Worm (Caenorhabditis elegans) whole organism, L2 larva: Measurements from ENCODE around the gene E01G4.3.

Experiments used
- C34F6.9 ChIP-seq: fragments of 150-350 bp; optimal IDR thresholded peaks from 2 replicates; lab custom pipeline; 2014; ENCODE audit warnings: missing biosample characterization, missing genetic modification characterization
- F13H6.1 ChIP-seq: sonication (generic microtip); optimal IDR thresholded peaks from 2 replicates; lab custom pipeline; 2016; ENCODE audit warnings: missing genetic modification characterization, missing compliant biosample characterization
- R02D3.7 ChIP-seq: fragments of 150-350 bp; optimal IDR thresholded peaks from 2 replicates; lab custom pipeline; 2014; ENCODE audit warnings: missing biosample characterization, missing genetic modification characterization
- Y55F3AM.14 ChIP-seq: fragments of 200-800 bp; sonication (Bioruptor generic); optimal IDR thresholded peaks from 2 replicates; lab custom pipeline; 2018; ENCODE audit warnings: mild to moderate bottlenecking, missing genetic modification characterization, missing compliant biosample characterization
- alr-1 ChIP-seq: fragments of 150-350 bp; optimal IDR thresholded peaks from 2 replicates; lab custom pipeline; 2014; ENCODE audit warnings: missing biosample characterization, missing genetic modification characterization
- aly-2 ChIP-seq: fragments of 150-350 bp; optimal IDR thresholded peaks from 2 replicates; lab custom pipeline; 2014; ENCODE audit warnings: missing biosample characterization, missing genetic modification characterization
- ama-1 ChIP-seq: fragments of 150-350 bp; optimal IDR thresholded peaks from 2 replicates; lab custom pipeline; 2018; ENCODE audit warnings: inconsistent platforms
- ceh-16 ChIP-seq: fragments of 150-350 bp; optimal IDR thresholded peaks from 2 replicates; lab custom pipeline; 2014; ENCODE audit warnings: missing biosample characterization, missing genetic modification characterization
- ceh-82 ChIP-seq: fragments of 150-350 bp; optimal IDR thresholded peaks from 2 replicates; lab custom pipeline; 2014; ENCODE audit warnings: missing biosample characterization, missing genetic modification characterization
- crh-2 ChIP-seq: sonication (generic microtip); optimal IDR thresholded peaks from 2 replicates; lab custom pipeline; 2017; ENCODE audit warnings: missing biosample characterization, missing genetic modification characterization
- dmd-4 ChIP-seq: sonication (generic microtip); optimal IDR thresholded peaks from 2 replicates; lab custom pipeline; 2017; ENCODE audit warnings: missing biosample characterization, missing genetic modification characterization
- egl-27 ChIP-seq: sonication (generic microtip); optimal IDR thresholded peaks from 3 replicates; lab custom pipeline; 2017; ENCODE audit warnings: missing biosample characterization, missing genetic modification reagents, missing genetic modification characterization
- elt-1 ChIP-seq: fragments of 150-350 bp; optimal IDR thresholded peaks from 2 replicates; lab custom pipeline; 2014; ENCODE audit warnings: missing biosample characterization, missing genetic modification characterization
- elt-3 ChIP-seq: sonication (generic microtip); optimal IDR thresholded peaks from 2 replicates; lab custom pipeline; 2017; ENCODE audit warnings: missing biosample characterization, missing genetic modification characterization
- fos-1 ChIP-seq: fragments of 150-350 bp; optimal IDR thresholded peaks from 2 replicates; lab custom pipeline; 2014; ENCODE audit warnings: missing biosample characterization, missing genetic modification characterization
- gmeb-1 ChIP-seq: fragments of 150-350 bp; optimal IDR thresholded peaks from 2 replicates; lab custom pipeline; 2014; ENCODE audit warnings: missing biosample characterization, missing genetic modification characterization
- lin-11 ChIP-seq: fragments of 150-350 bp; sonication (generic microtip); optimal IDR thresholded peaks from 2 replicates; lab custom pipeline; 2014; ENCODE audit warnings: missing biosample characterization, missing genetic modification characterization, inconsistent platforms, mixed read lengths
- lsy-2 ChIP-seq, 2 experiments: fragments of 150-350 bp in 1 of 2; sonication (generic microtip) in 1 of 2; optimal IDR thresholded peaks; 2 replicates each; lab custom pipeline; 2014 to 2017; ENCODE audit warnings: missing biosample characterization in 2 of 2, missing genetic modification characterization in 2 of 2
- mab-5 ChIP-seq: fragments of 150-350 bp; optimal IDR thresholded peaks from 2 replicates; lab custom pipeline; 2014; ENCODE audit warnings: missing biosample characterization, missing genetic modification characterization
- mbf-1 ChIP-seq: sonication (generic microtip); optimal IDR thresholded peaks from 2 replicates; lab custom pipeline; 2017; ENCODE audit warnings: missing biosample characterization, missing genetic modification characterization
- nhr-10 ChIP-seq: sonication (generic microtip); optimal IDR thresholded peaks from 2 replicates; lab custom pipeline; 2017; ENCODE audit warnings: missing biosample characterization, missing genetic modification characterization
- nhr-11 ChIP-seq: fragments of 150-350 bp; optimal IDR thresholded peaks from 2 replicates; lab custom pipeline; 2014; ENCODE audit warnings: missing biosample characterization, missing genetic modification characterization
- nhr-12 ChIP-seq: fragments of 150-350 bp; optimal IDR thresholded peaks from 2 replicates; lab custom pipeline; 2014; ENCODE audit warnings: missing biosample characterization, missing genetic modification characterization
- nhr-129 ChIP-seq: fragments of 150-350 bp; optimal IDR thresholded peaks from 2 replicates; lab custom pipeline; 2014; ENCODE audit warnings: missing biosample characterization, missing genetic modification characterization
- nhr-23 ChIP-seq: fragments of 150-350 bp; optimal IDR thresholded peaks from 2 replicates; lab custom pipeline; 2014; ENCODE audit warnings: missing biosample characterization, missing genetic modification reagents, missing genetic modification characterization
- nhr-25 ChIP-seq: fragments of 150-350 bp; sonication (generic microtip); optimal IDR thresholded peaks from 3 replicates; lab custom pipeline; 2014; ENCODE audit warnings: missing biosample characterization, missing genetic modification characterization
- nhr-6 ChIP-seq: fragments of 150-350 bp; optimal IDR thresholded peaks from 2 replicates; lab custom pipeline; 2014; ENCODE audit warnings: missing biosample characterization, missing genetic modification characterization
- nhr-77 ChIP-seq: fragments of 150-350 bp; optimal IDR thresholded peaks from 2 replicates; lab custom pipeline; 2014; ENCODE audit warnings: missing biosample characterization, missing genetic modification characterization
- peb-1 ChIP-seq: fragments of 150-350 bp; optimal IDR thresholded peaks from 2 replicates; lab custom pipeline; 2014; ENCODE audit warnings: missing biosample characterization, missing genetic modification characterization
- sem-4 ChIP-seq: fragments of 150-350 bp; optimal IDR thresholded peaks from 2 replicates; lab custom pipeline; 2014; ENCODE audit warnings: missing biosample characterization, missing genetic modification reagents, missing genetic modification characterization
- skn-1 ChIP-seq: sonication (generic microtip); optimal IDR thresholded peaks from 2 replicates; lab custom pipeline; 2017; ENCODE audit warnings: missing biosample characterization, missing genetic modification characterization
- sma-9 ChIP-seq, 2 experiments: fragments of 150-350 bp in 1 of 2; sonication (generic microtip) in 1 of 2; optimal IDR thresholded peaks; 2 replicates each; lab custom pipeline; 2014 to 2016; ENCODE audit warnings: missing genetic modification characterization in 2 of 2, mild to moderate bottlenecking in 1 of 2, missing biosample characterization in 1 of 2, missing compliant biosample characterization in 1 of 2, missing genetic modification reagents in 1 of 2, moderate library complexity in 1 of 2
- unc-55 ChIP-seq: fragments of 150-350 bp; sonication (generic microtip); optimal IDR thresholded peaks from 3 replicates; lab custom pipeline; 2014; ENCODE audit warnings: missing biosample characterization, missing genetic modification reagents, missing genetic modification characterization
- unc-62 ChIP-seq: fragments of 150-350 bp; optimal IDR thresholded peaks from 2 replicates; lab custom pipeline; 2014; ENCODE audit warnings: missing biosample characterization, missing genetic modification reagents, missing genetic modification characterization
- zag-1 ChIP-seq: fragments of 150-350 bp; optimal IDR thresholded peaks from 2 replicates; lab custom pipeline; 2014; ENCODE audit warnings: missing biosample characterization, missing genetic modification characterization
- ztf-1 ChIP-seq: fragments of 200-800 bp; sonication (Bioruptor generic); conservative IDR thresholded peaks from 2 replicates; pipeline ENCODE4 v1.3.6; 2022; ENCODE audit warnings: missing genetic modification characterization, missing compliant biosample characterization
- ztf-11 ChIP-seq: sonication (generic microtip); optimal IDR thresholded peaks from 2 replicates; lab custom pipeline; 2017; ENCODE audit warnings: missing biosample characterization, missing genetic modification characterization
- ztf-4 ChIP-seq: fragments of 150-350 bp; optimal IDR thresholded peaks from 2 replicates; lab custom pipeline; 2014; ENCODE audit warnings: missing biosample characterization, missing genetic modification characterization

E01G4.3 gene

ce11 chrII:13494762-13495161 lies 25.4 kb upstream of the E01G4.3 start (continued):
- no peak for TF ChIP-seq mbf-1
- TF ChIP-seq ztf-11 (tag; lab: Kevin White, UChicago), result no peak
- no peak for TF ChIP-seq mab-5 (tag; lab: Kevin White, UChicago)
- TF ChIP-seq nhr-129 (tag; lab: Kevin White, UChicago), result no peak
- TF ChIP-seq nhr-10 (tag; lab: Kevin White, UChicago), result no peak
- TF ChIP-seq nhr-23, result no peak
- TF ChIP-seq ceh-82, result no peak
- TF ChIP-seq Y55F3AM.14 (GFP tag; lab: Kevin White, UChicago), result no peak
- peak; percentile 50 for TF ChIP-seq C34F6.9
- no peak for TF ChIP-seq skn-1
- TF ChIP-seq unc-62 (GFP tag; lab: Kevin White, UChicago), result no peak
- TF ChIP-seq egl-27 (tag; lab: Kevin White, UChicago), result no peak
- no peak for TF ChIP-seq ztf-1
- TF ChIP-seq nhr-6 (tag; lab: Kevin White, UChicago), result no peak
- peak; percentile 23 for TF ChIP-seq unc-55 (GFP tag; lab: Kevin White, UChicago)
- no peak for TF ChIP-seq nhr-12 (tag; lab: Kevin White, UChicago)
- TF ChIP-seq zag-1 (tag; lab: Kevin White, UChicago), result no peak
- peak; percentile 39 for TF ChIP-seq gmeb-1 (tag; lab: Kevin White, UChicago)
- TF ChIP-seq peb-1 (tag; lab: Kevin White, UChicago), result no peak
- no peak for TF ChIP-seq R02D3.7 (tag; lab: Kevin White, UChicago)
- no peak for TF ChIP-seq ztf-4 (tag; lab: Kevin White, UChicago)
- TF ChIP-seq ama-1, result no peak
- no peak for TF ChIP-seq dmd-4 (tag; lab: Kevin White, UChicago)
- no peak for TF ChIP-seq ceh-16

DNA sequence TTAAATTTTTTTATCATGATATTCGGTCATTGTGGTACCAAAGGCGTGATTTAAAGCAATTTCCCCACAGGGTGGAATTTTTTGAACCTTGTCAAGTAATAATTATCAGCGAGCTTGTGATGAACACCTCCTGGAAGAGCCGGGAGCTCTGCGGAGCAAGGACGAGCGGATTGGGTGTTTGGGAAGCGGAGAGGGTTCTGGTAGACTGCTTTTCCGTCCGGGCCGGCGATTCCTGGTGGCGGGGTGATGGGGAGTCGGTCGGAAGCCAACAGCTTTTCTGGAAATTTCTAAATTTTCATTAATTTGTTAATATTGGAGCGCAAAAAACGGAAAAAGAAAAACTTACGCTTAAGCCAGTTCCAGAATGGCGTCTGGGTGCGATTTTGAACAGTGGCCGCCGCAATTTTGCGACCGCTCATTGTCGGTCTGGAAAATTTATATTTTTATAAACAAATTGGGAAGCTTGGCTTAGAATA lies 24.8 kb upstream of the E01G4.3 start, which contains the start of gene ndua-7:
Gene ndua-7 (minus strand): TSS at position 426 of the 476 bp plus-strand sequence.
- TF ChIP-seq skn-1 (no peak), nhr-10 (tag; lab: Kevin White, UChicago) (no peak), nhr-77 (tag; lab: Kevin White, UChicago) (no peak), nhr-23 (no peak), nhr-25 (tag; lab: Kevin White, UChicago) (no peak), sem-4 (tag; lab: Kevin White, UChicago) (no peak), unc-62 (GFP tag; lab: Kevin White, UChicago) (no peak), C34F6.9 (no peak), ztf-11 (tag; lab: Kevin White, UChicago) (no peak), R02D3.7 (tag; lab: Kevin White, UChicago) (no peak), nhr-129 (tag; lab: Kevin White, UChicago) (no peak)

- TF ChIP-seq peb-1 (tag; lab: Kevin White, UChicago), result no peak
- no peak for TF ChIP-seq elt-3 (tag; lab: Kevin White, UChicago)
- TF ChIP-seq lsy-2 (tag; optimal IDR thresholded peaks at IDR 0.05; lab: Kevin White, UChicago), result no peak
- no peak for TF ChIP-seq unc-62 (GFP tag; lab: Kevin White, UChicago)
- no peak for TF ChIP-seq dmd-4 (tag; lab: Kevin White, UChicago)
- no peak for TF ChIP-seq ztf-1
- TF ChIP-seq nhr-129 (tag; lab: Kevin White, UChicago), result no peak
- TF ChIP-seq fos-1 (tag; lab: Kevin White, UChicago), result no peak
- no peak for TF ChIP-seq lin-11 (tag; lab: Kevin White, UChicago)
Measured at ce11 chrII:13492948-13493347, 23.5 kb upstream of the E01G4.3 start, which contains the start of gene F45H10.2. F45H10.2 (minus strand) TSS chrII:13493048.

- TF ChIP-seq F13H6.1 (tag; lab: Kevin White, UChicago) (no peak), elt-1 (tag; lab: Kevin White, UChicago) (no peak), crh-2 (no peak), zag-1 (tag; lab: Kevin White, UChicago) (no peak), nhr-6 (tag; lab: Kevin White, UChicago) (no peak), mab-5 (tag; lab: Kevin White, UChicago) (no peak), ztf-4 (tag; lab: Kevin White, UChicago) (no peak), ztf-11 (tag; lab: Kevin White, UChicago) (no peak), sma-9 (GFP tag; optimal IDR thresholded peaks at IDR 0.05; lab: Kevin White, UChicago) (no peak), sma-9 (tag; optimal IDR thresholded peaks at IDR 0.05; lab: Kevin White, UChicago) (no peak), aly-2 (tag; lab: Kevin White, UChicago) (no peak), ama-1 (no peak), nhr-11 (tag; lab: Kevin White, UChicago) (no peak), alr-1 (no peak), nhr-25 (tag; lab: Kevin White, UChicago) (no peak), nhr-12 (tag; lab: Kevin White, UChicago) (no peak)
Measured at ce11 chrII:13491254-13491889, 22.0 kb upstream of the E01G4.3 start, which contains the start of gene alh-7. alh-7 (minus strand) TSS chrII:13491786.
